Fruit fly (Drosophila melanogaster) S2 (cell line): Measurements from ENCODE around the gene CG32379.

ENCODE experiments used
- CG8478 ChIP-seq: fragments of >200 bp; optimal IDR thresholded peaks from 2 replicates; lab custom pipeline; 2018
- CTCF ChIP-seq, 2 experiments: fragments of >200 bp; optimal IDR thresholded peaks; 2 replicates each; lab custom pipeline; 2018

dm6 chr3L:7439305-7439704 is 43.1 kb downstream of the CG32379 start, which contains the start of gene sphinx1:
- TF ChIP-seq CTCF (optimal IDR thresholded peaks at IDR 0.05; lab: Kevin White, UChicago) (no peak), CG8478 (lab: Kevin White, UChicago) (no peak)
